Fruit fly (Drosophila melanogaster) whole organism, embryonic: Measurements from ENCODE around the gene CG14442.

Experiments
- Adf1 ChIP-seq: fragments of 200-800 bp; sonication (Bioruptor generic); IDR thresholded peaks from 2 replicates; pipeline ENCODE4 v1.3.6; 2022; ENCODE audit warnings: missing biosample characterization, missing genetic modification characterization
- Awh ChIP-seq: fragments of 200-800 bp; sonication (Bioruptor generic); IDR thresholded peaks from 2 replicates; pipeline ENCODE4, ENCODE4 v1.3.6; 2022; ENCODE audit warnings: missing biosample characterization, missing genetic modification characterization
- BEAF-32 ChIP-seq: fragments of 200-800 bp; sonication (Bioruptor generic); optimal IDR thresholded peaks from 3 replicates; lab custom pipeline; 2017; ENCODE audit warnings: missing biosample characterization, missing genetic modification characterization, mild to moderate bottlenecking, moderate library complexity, missing genetic modification reagents
- BtbVII ChIP-seq: fragments of 200-800 bp; sonication (Bioruptor generic); optimal IDR thresholded peaks from 3 replicates; lab custom pipeline; 2017; ENCODE audit warnings: missing biosample characterization, mild to moderate bottlenecking, missing genetic modification characterization
- CG10209 ChIP-seq: fragments of 200-800 bp; sonication (Bioruptor generic); optimal IDR thresholded peaks from 3 replicates; lab custom pipeline; 2017; ENCODE audit warnings: missing biosample characterization, mild to moderate bottlenecking, missing genetic modification characterization, missing genetic modification reagents
- CG10274 ChIP-seq: fragments of 200-800 bp; sonication (Bioruptor generic); optimal IDR thresholded peaks from 3 replicates; lab custom pipeline; 2017; ENCODE audit warnings: missing biosample characterization, mild to moderate bottlenecking, missing genetic modification characterization
- CG12744 ChIP-seq: fragments of 200-800 bp; sonication (Bioruptor generic); optimal IDR thresholded peaks from 2 replicates; lab custom pipeline; 2016; ENCODE audit warnings: missing biosample characterization, missing genetic modification characterization
- CG13894 ChIP-seq: fragments of 200-800 bp; sonication (Bioruptor generic); optimal IDR thresholded peaks from 3 replicates; lab custom pipeline; 2018; ENCODE audit warnings: missing biosample characterization, mild to moderate bottlenecking, missing genetic modification characterization, moderate library complexity
- CG14441 ChIP-seq: fragments of 200-800 bp; sonication (Bioruptor generic); IDR thresholded peaks from 2 replicates; pipeline ENCODE4 v1.3.6; 2022; ENCODE audit warnings: missing biosample characterization, missing genetic modification characterization
- CG1603 ChIP-seq: fragments of 200-800 bp; sonication (Bioruptor generic); optimal IDR thresholded peaks from 2 replicates; lab custom pipeline; 2019; ENCODE audit warnings: missing biosample characterization, mild to moderate bottlenecking, missing genetic modification characterization, moderate library complexity
- CG18011 ChIP-seq: fragments of 200-800 bp; sonication (Bioruptor generic); optimal IDR thresholded peaks from 2 replicates; lab custom pipeline; 2017; ENCODE audit warnings: missing biosample characterization, missing genetic modification characterization, mild to moderate bottlenecking, moderate library complexity, missing genotype
- CG31224 ChIP-seq: fragments of 200-800 bp; sonication (Bioruptor generic); IDR thresholded peaks from 2 replicates; pipeline ENCODE4 v1.3.6; 2022; ENCODE audit warnings: missing biosample characterization, missing genetic modification characterization
- CG4404 ChIP-seq: fragments of 200-800 bp; sonication (Bioruptor generic); IDR thresholded peaks from 2 replicates; pipeline ENCODE4 v1.3.6; 2022; ENCODE audit warnings: missing biosample characterization, missing genetic modification characterization
- CG8290 ChIP-seq, 3 experiments: fragments of 200-800 bp; sonication (Bioruptor generic); optimal IDR thresholded peaks; 2 replicates each; lab custom pipeline; 2016 to 2019; ENCODE audit warnings: missing biosample characterization in 3 of 3, missing genetic modification characterization in 3 of 3, mild to moderate bottlenecking in 2 of 3, moderate library complexity in 1 of 3
- CoRest ChIP-seq: fragments of 200-800 bp; sonication (Bioruptor generic); optimal IDR thresholded peaks from 3 replicates; lab custom pipeline; 2018; ENCODE audit warnings: missing biosample characterization, mild to moderate bottlenecking, missing genetic modification characterization, moderate library complexity
- D ChIP-seq, 2 experiments: fragments of 200-800 bp in 1 of 2; fragments of >200 bp in 1 of 2; sonication (Bioruptor generic) in 1 of 2; optimal IDR thresholded peaks; 2 replicates in 1 of 2; 3 replicates in 1 of 2; lab custom pipeline; 2017; ENCODE audit warnings: mild to moderate bottlenecking in 1 of 2, missing biosample characterization in 1 of 2, missing genetic modification characterization in 1 of 2, missing genetic modification reagents in 1 of 2
- Dip2 ChIP-seq: fragments of 200-800 bp; sonication (Bioruptor generic); IDR thresholded peaks from 2 replicates; pipeline ENCODE4 v1.3.6; 2022; ENCODE audit warnings: missing biosample characterization, missing genetic modification characterization
- Dp ChIP-seq: fragments of 200-800 bp; sonication (Bioruptor generic); optimal IDR thresholded peaks from 2 replicates; lab custom pipeline; 2018; ENCODE audit warnings: missing biosample characterization, mild to moderate bottlenecking, missing genetic modification characterization, moderate library complexity
- E2f2 ChIP-seq: fragments of 200-800 bp; sonication (Bioruptor generic); IDR thresholded peaks from 2 replicates; pipeline ENCODE4 v1.3.6; 2022; ENCODE audit warnings: missing biosample characterization, missing genetic modification characterization
- Hmr ChIP-seq: fragments of 200-800 bp; sonication (Bioruptor generic); optimal IDR thresholded peaks from 3 replicates; lab custom pipeline; 2017; ENCODE audit warnings: mild to moderate bottlenecking, missing biosample characterization, missing genetic modification reagents, missing genetic modification characterization
- Hr39 ChIP-seq: fragments of >200 bp; optimal IDR thresholded peaks from 2 replicates; lab custom pipeline; 2017
- Mad ChIP-seq: fragments of 200-800 bp; sonication (Bioruptor generic); optimal IDR thresholded peaks from 2 replicates; lab custom pipeline; 2016; ENCODE audit warnings: missing biosample characterization, missing genetic modification characterization
- Max ChIP-seq: fragments of 200-800 bp; sonication (Bioruptor generic); optimal IDR thresholded peaks from 2 replicates; lab custom pipeline; 2016; ENCODE audit warnings: missing biosample characterization, mild to moderate bottlenecking, missing genetic modification characterization
- TFAM ChIP-seq: fragments of 200-800 bp; sonication (Bioruptor generic); optimal IDR thresholded peaks from 2 replicates; lab custom pipeline; 2017; ENCODE audit warnings: missing biosample characterization, missing genetic modification characterization, inconsistent platforms
- Taf1 ChIP-seq: fragments of 200-800 bp; sonication (Bioruptor generic); IDR thresholded peaks from 2 replicates; pipeline ENCODE4 v1.3.6; 2022; ENCODE audit warnings: missing biosample characterization, missing genetic modification characterization
- YL-1 ChIP-seq: fragments of 200-800 bp; sonication (Bioruptor generic); optimal IDR thresholded peaks from 3 replicates; lab custom pipeline; 2017; ENCODE audit warnings: missing biosample characterization, mild to moderate bottlenecking, missing genetic modification characterization
- amos ChIP-seq: fragments of 200-800 bp; sonication (Bioruptor generic); IDR thresholded peaks from 2 replicates; pipeline ENCODE4 v1.3.6; 2022; ENCODE audit warnings: missing biosample characterization, missing genetic modification characterization; ENCODE audit not compliant: partially characterized antibody
- az2 ChIP-seq: fragments of 200-800 bp; sonication (Bioruptor generic); optimal IDR thresholded peaks from 3 replicates; lab custom pipeline; 2016; ENCODE audit warnings: missing biosample characterization, missing genetic modification characterization
- da ChIP-seq: fragments of 200-800 bp; sonication (Bioruptor generic); optimal IDR thresholded peaks from 2 replicates; lab custom pipeline; 2016; ENCODE audit warnings: missing biosample characterization, missing genetic modification characterization
- eyg ChIP-seq: fragments of 200-800 bp; sonication (Bioruptor generic); optimal IDR thresholded peaks from 3 replicates; lab custom pipeline; 2016; ENCODE audit warnings: missing biosample characterization, missing genetic modification characterization
- gt ChIP-seq: fragments of 200-800 bp; sonication (Bioruptor generic); IDR thresholded peaks from 2 replicates; pipeline ENCODE4 v1.3.6; 2022; ENCODE audit warnings: missing biosample characterization, missing genetic modification characterization
- h ChIP-seq: fragments of >200 bp; optimal IDR thresholded peaks from 2 replicates; lab custom pipeline; 2017
- jigr1 ChIP-seq: fragments of 200-800 bp; sonication (Bioruptor generic); IDR thresholded peaks from 3 replicates; pipeline ENCODE4 v1.3.6; 2022; ENCODE audit warnings: missing biosample characterization, missing genetic modification characterization
- org-1 ChIP-seq: fragments of 200-800 bp; sonication (Bioruptor generic); optimal IDR thresholded peaks from 2 replicates; lab custom pipeline; 2017; ENCODE audit warnings: missing biosample characterization, missing genetic modification characterization
- pfk ChIP-seq: fragments of 200-800 bp; sonication (Bioruptor generic); optimal IDR thresholded peaks from 2 replicates; lab custom pipeline; 2018; ENCODE audit warnings: missing biosample characterization, mild to moderate bottlenecking, missing genetic modification characterization, moderate library complexity
- pum ChIP-seq: fragments of 200-800 bp; sonication (Bioruptor generic); optimal IDR thresholded peaks from 2 replicates; lab custom pipeline; 2016; ENCODE audit warnings: missing biosample characterization, missing genetic modification characterization
- ranshi ChIP-seq: fragments of 200-800 bp; sonication (Bioruptor generic); IDR thresholded peaks from 2 replicates; pipeline ENCODE4 v1.3.6; 2022; ENCODE audit warnings: missing biosample characterization, missing genetic modification characterization
- scrt ChIP-seq: fragments of 200-800 bp; sonication (Bioruptor generic); optimal IDR thresholded peaks from 2 replicates; lab custom pipeline; 2018; ENCODE audit warnings: missing biosample characterization, mild to moderate bottlenecking, missing genetic modification characterization, moderate library complexity
- sqz ChIP-seq: fragments of 200-800 bp; sonication (Bioruptor generic); optimal IDR thresholded peaks from 3 replicates; lab custom pipeline; 2018; ENCODE audit warnings: missing biosample characterization, mild to moderate bottlenecking, missing genetic modification characterization
- stwl ChIP-seq: fragments of 200-800 bp; sonication (Bioruptor generic); optimal IDR thresholded peaks from 3 replicates; lab custom pipeline; 2018; ENCODE audit warnings: missing biosample characterization, mild to moderate bottlenecking, missing genetic modification characterization, moderate library complexity
- tap ChIP-seq: fragments of 200-800 bp; optimal IDR thresholded peaks from 3 replicates; lab custom pipeline; 2019; ENCODE audit warnings: missing biosample characterization, mild to moderate bottlenecking, missing genetic modification characterization, moderate library complexity
- ttk ChIP-seq: fragments of 200-800 bp; sonication (Bioruptor generic); IDR thresholded peaks from 2 replicates; pipeline ENCODE4 v2.1.2; 2022; ENCODE audit warnings: missing biosample characterization, missing genetic modification characterization
- twi ChIP-seq: fragments of 200-800 bp; optimal IDR thresholded peaks from 2 replicates; lab custom pipeline; 2019; ENCODE audit warnings: missing biosample characterization, mild to moderate bottlenecking, missing genetic modification characterization, moderate library complexity
- vfl ChIP-seq: fragments of 200-800 bp; sonication (Bioruptor generic); optimal IDR thresholded peaks from 2 replicates; lab custom pipeline; 2016; ENCODE audit warnings: missing biosample characterization, missing genetic modification characterization
- vvl ChIP-seq: fragments of 200-800 bp; sonication (Bioruptor generic); IDR thresholded peaks from 2 replicates; pipeline ENCODE4 v1.3.6; 2022; ENCODE audit warnings: missing biosample characterization, missing genetic modification characterization

CG14442 gene

DNA sequence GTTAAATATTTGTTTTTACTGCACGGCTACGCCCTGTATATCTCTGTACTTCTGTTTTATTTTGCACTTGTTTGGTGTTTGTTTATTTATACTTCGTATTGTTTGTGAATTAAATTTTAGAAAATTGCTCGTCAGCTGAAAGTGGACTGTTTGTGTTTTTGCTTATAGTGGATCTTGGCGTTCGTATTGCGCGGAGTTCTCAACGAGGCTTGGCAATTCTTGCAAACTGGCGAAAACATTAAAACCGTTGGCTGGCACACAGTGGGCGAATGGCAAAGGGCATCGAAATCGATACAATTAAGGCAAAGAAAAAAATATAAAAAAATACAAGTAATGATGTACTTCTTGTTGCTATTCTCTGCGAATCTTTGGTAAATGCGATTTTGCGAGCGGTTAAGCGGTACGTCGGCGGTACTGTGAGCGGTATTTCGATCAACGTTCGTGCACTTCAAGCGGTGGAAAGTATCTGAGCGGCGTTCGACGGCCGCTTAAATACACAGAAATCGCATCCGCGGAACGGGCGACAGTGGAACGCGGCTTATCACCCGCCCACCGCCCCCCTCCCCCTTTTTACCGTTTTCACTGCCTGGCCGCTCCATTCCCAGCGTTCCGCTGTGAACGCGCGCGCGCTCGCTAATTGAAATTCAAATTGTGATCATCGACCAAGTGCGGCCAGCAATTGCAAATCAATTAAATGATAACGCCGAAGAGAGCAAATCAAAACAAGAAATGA is 32.1 kb upstream of the CG14442 start (continued):
- no peak for TF ChIP-seq BtbVII (GFP tag; lab: Kevin White, UChicago)
- no peak for TF ChIP-seq CoRest (tag; lab: Kevin White, UChicago)
- TF ChIP-seq da, result no peak
- TF ChIP-seq eyg (GFP tag; lab: Kevin White, UChicago), result no peak
- TF ChIP-seq pfk (GFP tag; lab: Kevin White, UChicago), result peak; percentile 93
- no peak for TF ChIP-seq tap (tag; lab: Kevin White, UChicago)
- TF ChIP-seq CG1603 (tag; lab: Kevin White, UChicago), result no peak
- TF ChIP-seq TFAM, result no peak
- TF ChIP-seq Mad (GFP tag; lab: Kevin White, UChicago), result no peak
- 0 out of 2 replicates have a peak, but pooled peaks have one; percentile 24 for TF ChIP-seq vvl (GFP tag; lab: Robert Waterston, UW)
- TF ChIP-seq Dp, result peak; percentile 46
- TF ChIP-seq amos (GFP tag; lab: Robert Waterston, UW), result 0 out of 2 replicates have a peak, but pooled peaks have one; percentile 11
- no peak for TF ChIP-seq Hmr (GFP tag; lab: Kevin White, UChicago)
- peak; percentile 63 for TF ChIP-seq E2f2 (GFP tag; lab: Robert Waterston, UW)
- TF ChIP-seq, all 482 proteins: peak for 11

DNA sequence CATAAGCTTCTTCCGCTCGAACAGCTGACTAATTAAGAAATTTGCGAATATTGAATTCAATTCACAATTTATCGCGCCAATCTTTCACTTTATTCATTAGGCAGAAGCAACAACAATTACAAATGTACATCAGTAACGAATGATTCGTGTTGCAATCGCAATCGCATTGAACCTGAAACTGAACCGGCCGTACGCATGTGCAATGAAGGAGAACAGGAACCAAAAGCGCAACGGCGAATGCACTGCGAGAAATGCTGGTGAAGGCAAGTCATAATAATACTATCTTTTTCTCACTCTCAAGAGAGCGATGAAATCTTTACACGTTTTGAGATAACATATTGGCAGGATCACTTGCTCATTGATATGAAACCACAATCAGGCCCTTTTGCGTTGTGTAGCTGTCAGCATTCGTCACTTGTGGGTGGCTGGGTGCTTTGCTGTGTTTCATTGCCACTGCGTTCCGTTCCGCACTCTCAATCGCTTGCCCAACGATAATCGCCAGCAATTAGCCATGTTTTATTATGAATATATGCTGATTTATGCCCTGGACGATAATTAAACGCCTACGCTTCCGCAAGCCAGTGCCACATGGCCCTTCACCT is 30.2 kb upstream of the CG14442 start:
- TF ChIP-seq Max (no peak), CG10209 (GFP tag; lab: Kevin White, UChicago) (no peak), CG12744 (no peak), CG14441 (GFP tag; lab: Robert Waterston, UW) (0 out of 2 replicates have a peak, but pooled peaks have one; percentile 37), pfk (GFP tag; lab: Kevin White, UChicago) (peak; percentile 78), CG8290 (GFP tag; optimal IDR thresholded peaks at IDR 0.05; lab: Kevin White, UChicago) (peak; percentile 31), CG8290 (tag; optimal IDR thresholded peaks at IDR 0.05; lab: Kevin White, UChicago) (no peak), sqz (GFP tag; lab: Kevin White, UChicago) (no peak), gt (GFP tag; lab: Robert Waterston, UW) (no peak), CG18011 (GFP tag; lab: Kevin White, UChicago) (peak; percentile 94), CG13894 (tag; lab: Kevin White, UChicago) (no peak), TFAM (no peak), CG4404 (GFP tag; lab: Robert Waterston, UW) (no peak), stwl (tag; lab: Kevin White, UChicago) (peak; percentile 36)

DNA sequence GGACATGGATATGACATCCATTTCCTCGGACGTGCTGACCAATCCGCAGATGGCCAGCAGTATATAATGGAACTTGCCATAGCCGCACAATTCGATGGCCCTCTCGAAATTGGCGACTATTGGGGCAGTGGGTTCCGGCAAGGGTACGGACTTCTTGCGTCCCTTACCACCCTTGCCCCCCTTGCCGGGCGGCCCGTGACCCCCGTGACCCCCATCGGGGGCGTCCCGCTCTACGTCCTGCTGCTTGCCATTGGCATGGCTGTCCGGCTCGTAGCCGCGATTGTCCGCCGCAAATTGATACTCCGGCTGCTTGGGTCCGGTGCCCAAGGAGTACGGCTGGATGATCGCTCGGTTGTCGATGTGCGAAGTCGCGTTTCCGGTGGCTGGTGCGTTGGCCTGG is 28.8 kb upstream of the CG14442 start:
- TF ChIP-seq CG14441 (GFP tag; lab: Robert Waterston, UW), result peak; percentile 45; the same call in 1 of the 2 replicates
- no peak for TF ChIP-seq pum (GFP tag; lab: Kevin White, UChicago)
- no peak for TF ChIP-seq eyg (GFP tag; lab: Kevin White, UChicago)
- TF ChIP-seq jigr1, result no peak
- TF ChIP-seq D (optimal IDR thresholded peaks at IDR 0.05; lab: Kevin White, UChicago), result no peak
- TF ChIP-seq D (GFP tag; optimal IDR thresholded peaks at IDR 0.05; lab: Kevin White, UChicago), result no peak
- no peak for TF ChIP-seq Taf1
- TF ChIP-seq Hr39 (lab: Kevin White, UChicago), result peak; percentile 62
- TF ChIP-seq YL-1 (GFP tag; lab: Kevin White, UChicago), result no peak

DNA sequence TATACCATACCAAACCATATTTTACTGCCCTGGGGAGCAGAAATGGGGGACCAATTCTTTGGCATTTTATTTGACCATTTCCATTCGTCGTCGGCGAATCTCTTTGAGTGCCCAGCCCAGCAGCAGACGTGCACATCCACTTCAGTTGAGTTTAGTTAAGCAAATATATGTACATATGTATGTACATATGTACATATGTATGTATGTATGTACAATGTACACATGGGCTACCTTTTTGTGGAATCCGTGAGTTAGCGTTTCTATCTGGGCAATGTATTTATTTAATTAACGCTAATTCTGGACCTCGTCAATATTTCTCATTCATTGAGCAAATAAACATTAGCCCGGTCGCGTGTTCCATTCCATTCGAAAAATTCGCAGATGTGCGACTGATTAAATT is 25.2 kb upstream of the CG14442 start:
- TF ChIP-seq ttk (no peak), vfl (no peak), Adf1 (GFP tag; lab: Robert Waterston, UW) (no peak), org-1 (GFP tag; lab: Kevin White, UChicago) (no peak), CG31224 (GFP tag; lab: Robert Waterston, UW) (no peak), BEAF-32 (GFP tag; lab: Kevin White, UChicago) (no peak), Dip2 (GFP tag; lab: Robert Waterston, UW) (no peak), h (no peak), ranshi (no peak; the same call in 1 of the 2 replicates), scrt (no peak), Awh (GFP tag; lab: Robert Waterston, UW) (peak; percentile 51; the same call in 1 of the 2 replicates), CG10274 (GFP tag; lab: Kevin White, UChicago) (no peak), az2 (no peak), TFAM (no peak), twi (no peak)
